Worm (Caenorhabditis elegans): ENCODE data around the gene madf-11.

The madf-11 gene

DNA sequence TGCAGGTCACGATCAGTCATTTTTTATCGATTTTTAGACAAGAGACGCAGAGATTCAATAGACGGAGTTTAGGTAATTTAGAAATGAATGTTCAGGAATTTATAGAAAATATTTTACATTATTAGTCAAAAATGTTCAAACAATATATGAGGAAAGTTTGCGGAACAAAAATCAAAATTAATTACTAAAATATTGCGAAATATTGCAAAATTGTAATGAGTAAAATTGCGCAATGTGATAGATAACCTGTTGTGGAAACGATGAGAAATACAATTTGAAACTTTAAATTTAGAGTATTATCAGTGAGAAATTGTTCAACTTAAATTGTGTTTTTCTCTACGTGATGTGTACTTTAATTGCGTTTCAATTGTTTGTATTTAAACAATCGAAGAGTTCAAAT is 22.2 kb downstream of the madf-11 start, which contains the start of gene F56D2.5:
TSS of gene F56D2.5 (minus strand) at position 371 of the 400 bp plus-strand sequence.
- no peak for TF ChIP-seq W03F9.2 (tag; optimal IDR thresholded peaks at IDR 0.05)
- no peak for TF ChIP-seq dao-5 (tag; optimal IDR thresholded peaks at IDR 0.05)
- TF ChIP-seq him-1 (tag; optimal IDR thresholded peaks at IDR 0.05), result no peak

DNA sequence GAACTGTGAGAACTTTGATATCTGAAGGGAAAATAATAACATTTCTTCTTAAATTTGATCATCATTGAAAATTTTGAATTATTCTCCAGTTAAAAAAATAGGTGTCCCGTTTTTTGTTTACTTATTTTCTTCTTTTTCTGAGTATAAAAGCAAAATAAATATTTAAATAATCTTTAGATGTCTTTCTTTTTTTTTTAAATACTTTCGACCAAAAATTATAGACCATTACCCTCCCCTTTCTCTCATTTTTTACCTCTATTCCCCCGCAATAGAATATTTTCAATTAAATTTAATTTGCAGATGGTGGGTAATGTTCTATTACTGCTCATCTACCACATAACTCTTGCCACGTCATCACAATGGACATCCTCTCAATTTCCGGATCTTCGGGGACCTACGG is 29.6 kb downstream of the madf-11 start, which contains the start of gene molo-1:
TSS of gene molo-1 (plus strand) at position 301 of the 400 bp plus-strand sequence.
- no peak for TF ChIP-seq W03F9.2 (tag; optimal IDR thresholded peaks at IDR 0.05)
- no peak for TF ChIP-seq dao-5 (tag; optimal IDR thresholded peaks at IDR 0.05)
- TF ChIP-seq him-1 (tag; optimal IDR thresholded peaks at IDR 0.05), result no peak

DNA sequence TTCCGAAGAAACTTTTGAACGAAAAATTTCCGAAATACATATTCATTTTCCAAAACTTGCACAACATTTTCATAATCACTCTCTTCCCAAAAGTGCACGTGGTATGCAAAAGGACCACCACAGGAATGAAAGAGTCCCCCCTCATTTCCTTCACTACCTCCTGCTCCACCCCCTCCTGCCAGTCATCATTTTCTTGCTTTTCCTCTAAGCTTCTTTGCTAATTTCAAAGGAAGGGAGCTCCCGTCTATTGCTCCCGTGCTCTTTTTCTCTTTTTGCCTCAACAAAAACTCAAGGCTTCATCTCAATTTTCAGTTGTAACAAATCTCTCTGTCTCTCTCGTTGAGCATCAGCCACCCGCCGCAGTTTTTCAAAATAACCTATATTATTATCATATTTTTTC is 30.5 kb downstream of the madf-11 start:
- TF ChIP-seq him-1 (tag; optimal IDR thresholded peaks at IDR 0.05) (no peak), W03F9.2 (tag; optimal IDR thresholded peaks at IDR 0.05) (no peak), dao-5 (tag; optimal IDR thresholded peaks at IDR 0.05) (no peak)

DNA sequence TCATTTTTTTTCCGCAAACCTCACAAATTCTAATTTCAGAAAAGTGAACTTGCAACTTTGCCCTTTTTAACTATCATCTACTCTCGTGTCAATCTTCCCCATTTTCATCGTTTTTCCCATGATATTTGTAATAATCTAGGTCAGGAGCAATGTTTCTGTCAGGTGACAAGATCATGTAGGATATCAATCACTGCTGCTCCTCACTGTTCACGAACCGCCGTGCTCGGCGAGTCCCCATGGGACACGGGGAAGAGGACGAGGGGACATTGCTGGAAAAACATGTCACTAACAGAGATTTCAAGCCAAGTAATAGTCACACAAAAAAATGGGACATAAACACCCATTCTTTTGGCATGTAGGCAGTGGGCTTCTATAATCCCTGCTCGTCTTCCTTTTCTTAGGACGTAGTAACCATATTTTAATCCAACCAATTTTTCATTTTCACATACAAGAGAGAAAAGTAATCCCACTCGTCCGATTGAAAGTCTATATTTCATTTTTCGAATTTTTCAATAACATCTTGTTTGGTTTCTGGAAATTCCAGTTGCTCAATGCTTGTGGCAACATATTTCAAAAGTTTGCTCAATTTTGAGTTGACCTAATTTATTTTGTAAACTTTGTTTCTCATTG is 32.4 kb downstream of the madf-11 start:
- TF ChIP-seq W03F9.2 (tag; optimal IDR thresholded peaks at IDR 0.05) (no peak), dao-5 (tag; optimal IDR thresholded peaks at IDR 0.05) (no peak), him-1 (tag; optimal IDR thresholded peaks at IDR 0.05) (no peak)

DNA sequence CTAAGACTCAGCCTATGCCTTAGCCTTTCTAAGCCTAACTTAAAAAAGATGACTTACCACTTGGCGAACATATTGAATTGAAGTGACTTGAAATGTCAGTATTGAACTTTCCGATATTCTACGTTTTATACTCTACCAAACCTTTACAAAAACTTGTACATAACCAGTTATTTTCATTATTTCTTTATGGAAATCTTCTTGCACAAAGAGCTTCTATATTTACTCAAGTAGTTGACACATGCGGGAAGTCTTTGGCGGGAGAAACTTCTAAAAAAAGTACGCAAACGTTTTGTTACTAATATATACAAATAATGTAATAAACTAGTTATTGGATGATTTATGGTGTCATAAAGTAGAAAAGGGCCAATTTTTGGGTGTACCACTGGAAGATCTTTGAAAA is 34.6 kb downstream of the madf-11 start, which contains the start of gene nspb-12:
TSS of gene nspb-12 (minus strand) at position 101 of the 400 bp plus-strand sequence.
- TF ChIP-seq dao-5 (tag; optimal IDR thresholded peaks at IDR 0.05) (no peak), W03F9.2 (tag; optimal IDR thresholded peaks at IDR 0.05) (no peak), him-1 (tag; optimal IDR thresholded peaks at IDR 0.05) (no peak)

DNA sequence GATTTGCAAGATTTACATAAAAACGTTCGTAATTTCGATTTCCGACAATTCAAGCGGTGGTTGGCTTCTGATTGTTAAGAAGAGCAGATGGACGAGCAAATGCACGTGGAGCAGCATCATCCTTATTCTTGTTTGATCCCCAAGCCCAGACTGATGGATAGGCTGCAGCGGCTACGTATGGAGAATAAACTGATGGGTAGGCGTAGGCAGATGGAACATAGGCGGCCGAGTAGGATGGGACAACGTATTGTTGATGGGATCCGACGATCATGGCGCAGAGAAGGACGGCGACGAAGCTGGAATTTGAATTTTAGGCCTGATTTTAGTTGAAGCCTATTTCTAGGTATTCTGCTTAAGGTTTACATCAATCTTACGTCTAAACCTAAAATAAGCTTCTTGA is 35.0 kb downstream of the madf-11 start:
- TF ChIP-seq him-1 (tag; optimal IDR thresholded peaks at IDR 0.05) (no peak), dao-5 (tag; optimal IDR thresholded peaks at IDR 0.05) (no peak), W03F9.2 (tag; optimal IDR thresholded peaks at IDR 0.05) (no peak)

DNA sequence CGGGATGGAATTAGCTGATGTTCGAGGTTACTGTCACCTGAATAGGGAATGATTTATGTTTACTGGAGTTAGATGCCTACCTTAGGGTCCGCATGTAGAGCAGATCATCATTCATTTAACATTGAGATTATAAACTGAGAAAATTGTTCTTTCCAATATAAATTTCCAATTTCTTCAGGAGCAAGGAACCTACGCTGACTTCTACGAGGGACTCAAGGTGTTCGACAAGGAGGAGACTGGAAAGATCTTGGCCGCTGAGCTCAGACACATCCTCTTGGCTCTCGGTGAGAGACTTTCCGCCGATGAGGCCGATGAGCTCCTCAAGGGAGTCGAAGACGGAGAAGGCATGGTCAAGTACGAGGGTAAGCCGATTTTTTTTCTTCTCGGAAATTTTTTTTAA is 36.8 kb downstream of the madf-11 start:
- TF ChIP-seq W03F9.2 (tag; optimal IDR thresholded peaks at IDR 0.05), result no peak

DNA sequence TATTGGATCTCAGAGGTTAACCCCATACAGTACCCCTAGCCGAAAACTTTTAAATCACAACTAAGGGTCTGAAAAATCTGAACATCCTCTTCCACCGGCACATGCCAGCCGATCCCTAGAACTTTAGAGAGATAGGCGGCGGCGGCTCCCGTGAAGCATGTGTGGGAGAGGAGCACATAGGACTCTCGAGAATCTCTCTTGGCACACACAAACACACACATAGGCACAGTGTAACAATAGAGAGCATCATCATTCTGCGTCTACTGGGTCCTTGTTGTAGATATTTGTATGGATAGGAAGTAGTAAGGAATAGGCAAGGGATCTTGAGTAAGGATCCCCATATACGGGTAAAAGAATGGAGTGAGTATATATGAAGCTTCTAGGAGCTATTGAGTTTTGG is 37.6 kb downstream of the madf-11 start:
- TF ChIP-seq him-1 (tag; optimal IDR thresholded peaks at IDR 0.05) (no peak), W03F9.2 (tag; optimal IDR thresholded peaks at IDR 0.05) (no peak), dao-5 (tag; optimal IDR thresholded peaks at IDR 0.05) (no peak)

DNA sequence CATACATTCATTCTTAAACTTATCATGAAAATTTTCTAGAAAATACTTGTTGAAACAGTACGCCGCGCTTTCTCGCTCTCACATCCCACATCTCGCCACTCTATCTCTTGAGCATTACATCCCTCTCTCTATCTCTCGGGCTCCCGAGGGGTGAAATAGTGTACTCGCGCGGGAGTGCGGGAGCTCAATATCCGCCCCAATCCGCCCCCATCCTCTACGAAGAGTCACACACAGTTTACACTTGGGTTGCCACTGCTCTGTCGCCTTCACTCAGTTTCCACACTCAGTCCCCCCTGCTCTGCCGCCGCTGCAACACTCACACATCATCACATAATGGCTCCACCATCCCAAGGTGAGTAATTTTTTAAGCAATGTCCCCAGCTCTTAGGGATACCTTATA is 38.5 kb downstream of the madf-11 start, which contains the start of gene mlc-3:
TSS of gene mlc-3 (plus strand) at position 227 of the 400 bp plus-strand sequence.
- TF ChIP-seq him-1 (tag; optimal IDR thresholded peaks at IDR 0.05), result no peak

DNA sequence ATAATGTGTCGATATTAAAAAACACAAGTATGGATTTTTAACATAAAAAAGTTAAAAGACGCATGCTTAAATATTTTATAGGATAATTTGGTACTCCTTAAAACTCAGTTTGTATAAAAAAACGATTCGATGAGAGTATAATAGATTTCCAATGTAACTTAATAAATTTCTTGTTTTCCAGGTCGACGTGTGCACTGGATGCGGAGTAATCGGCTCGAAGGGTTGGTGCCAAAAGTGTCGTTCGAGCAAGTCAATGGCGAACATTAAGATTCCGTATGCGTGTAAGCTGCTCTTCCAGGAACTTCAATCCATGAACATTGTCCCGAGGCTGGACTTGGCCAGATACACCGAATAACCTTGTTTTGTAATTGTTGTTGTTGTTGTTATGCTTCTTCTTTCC is 39.0 kb downstream of the madf-11 start:
- TF ChIP-seq W03F9.2 (tag; optimal IDR thresholded peaks at IDR 0.05), result no peak
- no peak for TF ChIP-seq him-1 (tag; optimal IDR thresholded peaks at IDR 0.05)
- no peak for TF ChIP-seq dao-5 (tag; optimal IDR thresholded peaks at IDR 0.05)

DNA sequence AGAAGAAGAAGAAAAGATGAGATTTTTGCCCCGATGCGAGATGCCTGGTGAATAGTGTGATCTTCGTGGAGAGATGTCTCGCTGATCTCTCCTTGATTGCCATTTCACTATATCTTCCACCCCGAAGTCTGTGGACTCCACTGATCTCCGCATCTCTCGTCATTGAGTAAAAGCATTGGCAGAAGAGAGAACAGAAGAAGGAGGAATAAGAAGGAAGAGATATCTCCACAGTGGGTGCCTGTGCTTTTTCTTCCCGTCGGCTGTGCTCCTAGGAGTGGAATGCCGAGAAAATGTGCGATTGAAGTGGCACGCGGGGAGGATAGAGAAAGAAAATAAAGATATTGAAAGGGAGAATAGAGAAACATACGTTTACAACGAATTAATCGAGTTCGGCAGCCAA is 39.6 kb downstream of the madf-11 start:
- TF ChIP-seq W03F9.2 (tag; optimal IDR thresholded peaks at IDR 0.05) (no peak), him-1 (tag; optimal IDR thresholded peaks at IDR 0.05) (no peak), dao-5 (tag; optimal IDR thresholded peaks at IDR 0.05) (no peak)

DNA sequence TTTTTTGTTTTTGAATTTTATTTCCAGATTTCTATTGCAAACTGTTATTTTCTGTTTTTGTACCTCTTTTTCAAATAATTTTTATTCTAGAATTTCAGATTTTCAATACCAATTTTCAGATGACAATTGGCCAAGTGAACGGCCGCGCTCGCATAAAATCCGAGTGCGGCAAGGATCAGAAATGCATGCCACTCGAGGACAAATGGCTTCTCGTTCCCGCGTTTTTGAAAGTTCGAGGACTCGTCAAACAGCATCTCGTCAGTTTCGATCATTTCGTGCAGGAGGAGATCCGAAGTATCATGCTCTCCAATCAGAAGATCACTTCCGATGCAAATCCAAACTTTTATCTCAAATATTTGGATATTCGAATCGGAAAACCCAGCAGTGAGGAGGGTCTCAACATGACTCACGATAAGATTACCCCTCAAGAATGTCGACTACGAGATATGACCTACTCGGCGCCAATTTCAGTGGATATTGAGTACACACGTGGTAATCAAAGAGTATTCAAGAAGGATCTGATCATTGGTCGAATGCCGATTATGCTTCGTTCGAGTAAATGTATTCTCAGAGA is 46.0 kb downstream of the madf-11 start, which contains the start of gene rpc-2:
TSS of gene rpc-2 (plus strand) at position 120 of the 574 bp plus-strand sequence.
- TF ChIP-seq dao-5 (tag; optimal IDR thresholded peaks at IDR 0.05) (no peak), him-1 (tag; optimal IDR thresholded peaks at IDR 0.05) (no peak), W03F9.2 (tag; optimal IDR thresholded peaks at IDR 0.05) (no peak)

DNA sequence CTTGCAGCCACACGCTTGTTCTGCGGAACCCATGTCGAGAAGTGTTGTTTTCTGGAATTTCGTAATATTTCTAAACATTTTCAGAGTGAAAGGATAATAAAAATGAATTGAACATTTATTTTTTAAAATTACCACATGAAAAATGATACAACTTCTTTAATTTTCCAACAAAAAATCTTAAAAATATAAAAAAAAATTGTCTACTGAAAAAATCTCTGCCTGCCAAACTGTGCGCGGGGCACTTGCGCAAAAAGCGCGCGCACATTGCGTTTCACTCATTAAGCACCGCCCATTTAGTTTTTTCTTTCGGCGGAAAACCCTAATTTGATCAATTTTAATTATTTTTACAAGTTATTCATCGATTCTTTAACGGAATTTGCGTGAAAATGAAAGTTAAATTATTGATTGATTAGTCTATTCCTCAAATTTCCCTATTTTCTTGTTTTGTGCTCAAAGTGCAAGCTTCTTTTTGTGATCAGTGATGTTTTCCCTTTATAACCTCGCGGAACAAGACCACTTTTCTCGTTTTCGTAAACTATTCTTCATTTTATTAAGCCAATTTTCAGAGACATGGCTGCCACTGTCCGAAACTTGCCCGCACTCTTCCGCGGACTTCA is 48.3 kb downstream of the madf-11 start, which contains the start of the genes nmad-1 and hach-1:
TSS of gene nmad-1 (minus strand) at position 51 of the 617 bp plus-strand sequence.
TSS of gene hach-1 (plus strand) at position 567 of the 617 bp plus-strand sequence.
- TF ChIP-seq him-1 (tag; optimal IDR thresholded peaks at IDR 0.05) (no peak), dao-5 (tag; optimal IDR thresholded peaks at IDR 0.05) (peak; percentile 11), W03F9.2 (tag; optimal IDR thresholded peaks at IDR 0.05) (peak; percentile 95)

DNA sequence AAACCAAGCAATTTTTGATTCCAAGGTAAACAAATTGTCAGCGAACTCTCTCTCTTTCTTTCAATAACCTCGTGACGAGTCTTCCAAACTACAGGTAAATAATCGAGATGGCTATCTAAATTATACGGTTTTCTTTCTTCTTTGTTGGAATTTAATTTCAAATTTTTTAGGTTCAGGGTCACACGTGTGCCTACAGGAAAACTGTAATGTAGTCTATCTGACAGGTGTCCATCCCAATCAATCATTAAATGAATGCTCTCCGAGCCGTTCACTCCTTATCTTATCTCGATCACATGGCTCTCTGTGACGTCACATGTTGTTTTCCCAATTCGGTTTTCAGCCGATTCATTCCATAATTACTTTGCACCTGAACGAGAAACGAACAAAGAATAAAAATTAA is 50.2 kb downstream of the madf-11 start:
- TF ChIP-seq W03F9.2 (tag; optimal IDR thresholded peaks at IDR 0.05) (no peak), dao-5 (tag; optimal IDR thresholded peaks at IDR 0.05) (no peak), him-1 (tag; optimal IDR thresholded peaks at IDR 0.05) (no peak)
